Fruit fly (Drosophila melanogaster): ENCODE measurements around the gene CG10602.

CG10602 gene

dm6 chr2L:18864981-18865380 lies 5.9 kb upstream of the CG10602 start:
- TF ChIP-seq gl (tag; optimal IDR thresholded peaks at IDR 0.05) = no peak
- no peak for TF ChIP-seq CG32121 (GFP tag; IDR thresholded peaks at IDR 0.05)

- TF ChIP-seq D1 (tag; optimal IDR thresholded peaks at IDR 0.05) (no peak), Pif1A (GFP tag; optimal IDR thresholded peaks at IDR 0.05) (no peak), CG8301 (tag; optimal IDR thresholded peaks at IDR 0.05) (no peak), CG13204 (GFP tag; optimal IDR thresholded peaks at IDR 0.05) (no peak), CG32121 (GFP tag; IDR thresholded peaks at IDR 0.05) (no peak), CG15710 (tag; optimal IDR thresholded peaks at IDR 0.05) (no peak), Pif1B (GFP tag; optimal IDR thresholded peaks at IDR 0.05) (no peak), CG10348 (GFP tag; IDR thresholded peaks at IDR 0.05) (no peak), CG9948 (tag; optimal IDR thresholded peaks at IDR 0.05) (no peak), CG34367 (tag; optimal IDR thresholded peaks at IDR 0.05) (no peak), CG14655 (GFP tag; optimal IDR thresholded peaks at IDR 0.05) (no peak), gl (tag; optimal IDR thresholded peaks at IDR 0.05) (no peak)
These were observed 5.0 kb upstream of the CG10602 start for dm6 chr2L:18864093-18864492.

- TF ChIP-seq Pif1B (GFP tag; optimal IDR thresholded peaks at IDR 0.05) (no peak), CG32121 (GFP tag; IDR thresholded peaks at IDR 0.05) (no peak), CG14655 (GFP tag; optimal IDR thresholded peaks at IDR 0.05) (no peak), EcR (GFP tag; optimal IDR thresholded peaks at IDR 0.05) (no peak), gl (tag; optimal IDR thresholded peaks at IDR 0.05) (no peak), CG10348 (GFP tag; IDR thresholded peaks at IDR 0.05) (no peak), CG13204 (GFP tag; optimal IDR thresholded peaks at IDR 0.05) (no peak), Pif1A (GFP tag; optimal IDR thresholded peaks at IDR 0.05) (no peak), CG34367 (tag; optimal IDR thresholded peaks at IDR 0.05) (no peak)
These were observed 1.9 kb upstream of the CG10602 start for dm6 chr2L:18860920-18861319.

- TF ChIP-seq CG4496 (GFP tag; IDR thresholded peaks at IDR 0.05) (peak; percentile 98), Ets98B (GFP tag; IDR thresholded peaks at IDR 0.05) (peak; percentile 97), Pif1B (GFP tag; optimal IDR thresholded peaks at IDR 0.05) (peak; percentile 92), CG14655 (GFP tag; optimal IDR thresholded peaks at IDR 0.05) (peak; percentile 95), D1 (tag; optimal IDR thresholded peaks at IDR 0.05) (peak; percentile 62), CG13204 (GFP tag; optimal IDR thresholded peaks at IDR 0.05) (peak; percentile 85), rn (GFP tag; IDR thresholded peaks at IDR 0.05) (peak; percentile 82), EcR (GFP tag; optimal IDR thresholded peaks at IDR 0.05) (no peak), CG9948 (tag; optimal IDR thresholded peaks at IDR 0.05) (peak; percentile 94), CG10348 (GFP tag; IDR thresholded peaks at IDR 0.05) (peak; percentile 83), CG8159 (tag; optimal IDR thresholded peaks at IDR 0.05) (peak; percentile 94), CG17806 (tag; optimal IDR thresholded peaks at IDR 0.05) (peak; percentile 96), Pif1A (GFP tag; optimal IDR thresholded peaks at IDR 0.05) (peak; percentile 96), CG8301 (tag; optimal IDR thresholded peaks at IDR 0.05) (peak; percentile 95), fd96Ca (GFP tag; IDR thresholded peaks at IDR 0.05) (peak; percentile 97), gl (tag; optimal IDR thresholded peaks at IDR 0.05) (peak; percentile 87), CG32121 (GFP tag; IDR thresholded peaks at IDR 0.05) (peak; percentile 95), Snoo (tag; optimal IDR thresholded peaks at IDR 0.05) (peak; percentile 95), CG34367 (tag; optimal IDR thresholded peaks at IDR 0.05) (peak; percentile 95), CG12605 (GFP tag; IDR thresholded peaks at IDR 0.05) (peak; percentile 95), CG15710 (tag; optimal IDR thresholded peaks at IDR 0.05) (peak; percentile 95)
These were observed 1.4 kb downstream of the CG10602 start for dm6 chr2L:18857635-18858059.

- no peak for TF ChIP-seq CG32121 (GFP tag; IDR thresholded peaks at IDR 0.05)
- no peak for TF ChIP-seq Snoo (tag; optimal IDR thresholded peaks at IDR 0.05)
- no peak for TF ChIP-seq Pif1A (GFP tag; optimal IDR thresholded peaks at IDR 0.05)
- no peak for TF ChIP-seq EcR (GFP tag; optimal IDR thresholded peaks at IDR 0.05)
- no peak for TF ChIP-seq CG4496 (GFP tag; IDR thresholded peaks at IDR 0.05)
- TF ChIP-seq CG8301 (tag; optimal IDR thresholded peaks at IDR 0.05) = no peak
- no peak for TF ChIP-seq CG17806 (tag; optimal IDR thresholded peaks at IDR 0.05)
- TF ChIP-seq Pif1B (GFP tag; optimal IDR thresholded peaks at IDR 0.05) = no peak
These were observed 6.8 kb downstream of the CG10602 start for dm6 chr2L:18852249-18852648.

dm6 chr2L:18846843-18847242 lies 12.2 kb downstream of the CG10602 start:
- TF ChIP-seq CG34367 (tag; optimal IDR thresholded peaks at IDR 0.05) (no peak), CG13204 (GFP tag; optimal IDR thresholded peaks at IDR 0.05) (no peak), CG12605 (GFP tag; IDR thresholded peaks at IDR 0.05) (no peak), Pif1A (GFP tag; optimal IDR thresholded peaks at IDR 0.05) (no peak), gl (tag; optimal IDR thresholded peaks at IDR 0.05) (no peak), D1 (tag; optimal IDR thresholded peaks at IDR 0.05) (no peak)

dm6 chr2L:18846175-18846574 lies 12.9 kb downstream of the CG10602 start:
- TF ChIP-seq Ets98B (GFP tag; IDR thresholded peaks at IDR 0.05) (no peak), CG12605 (GFP tag; IDR thresholded peaks at IDR 0.05) (no peak), EcR (GFP tag; optimal IDR thresholded peaks at IDR 0.05) (no peak), CG13204 (GFP tag; optimal IDR thresholded peaks at IDR 0.05) (no peak), CG4496 (GFP tag; IDR thresholded peaks at IDR 0.05) (no peak), fd96Ca (GFP tag; IDR thresholded peaks at IDR 0.05) (no peak)

Measured in whole organism, pupa.